Fruit fly (Drosophila melanogaster) whole organism, embryonic: ENCODE measurements around the gene CG18586.

Source experiments
- Atf3 ChIP-seq: fragments of 200-800 bp; sonication (Bioruptor generic); optimal IDR thresholded peaks from 3 replicates; lab custom pipeline; 2016; ENCODE audit warnings: missing biosample characterization, missing genetic modification characterization
- B-H1 ChIP-seq: fragments of 200-800 bp; sonication (Bioruptor generic); IDR thresholded peaks from 3 replicates; pipeline ENCODE4 v1.3.6; 2022; ENCODE audit warnings: missing biosample characterization, missing genetic modification characterization
- B-H2 ChIP-seq: fragments of 200-800 bp; sonication (Bioruptor generic); optimal IDR thresholded peaks from 2 replicates; lab custom pipeline; 2018; ENCODE audit warnings: missing biosample characterization, mild to moderate bottlenecking, missing genetic modification characterization
- CG10321 ChIP-seq: fragments of 200-800 bp; sonication (Bioruptor generic); IDR thresholded peaks from 2 replicates; pipeline ENCODE4 v1.3.6; 2022; ENCODE audit warnings: missing biosample characterization, missing genetic modification characterization
- CG11085 ChIP-seq: fragments of 200-800 bp; sonication (Bioruptor generic); IDR thresholded peaks from 2 replicates; pipeline ENCODE4 v1.3.6; 2022; ENCODE audit warnings: missing biosample characterization, missing genetic modification characterization
- CG11398 ChIP-seq: fragments of 200-800 bp; sonication (Bioruptor generic); optimal IDR thresholded peaks from 2 replicates; lab custom pipeline; 2016; ENCODE audit warnings: missing biosample characterization, missing genetic modification characterization
- CG11456 ChIP-seq: fragments of 200-800 bp; sonication (Bioruptor generic); IDR thresholded peaks from 3 replicates; pipeline ENCODE4 v1.3.6; 2022; ENCODE audit warnings: missing biosample characterization, missing genetic modification characterization
- CG11560 ChIP-seq: fragments of 200-800 bp; sonication (Bioruptor generic); IDR thresholded peaks from 3 replicates; pipeline ENCODE4 v1.3.6; 2022; ENCODE audit warnings: missing biosample characterization, missing genetic modification characterization
- CG12236 ChIP-seq: fragments of 200-800 bp; sonication (Bioruptor generic); optimal IDR thresholded peaks from 2 replicates; lab custom pipeline; 2016; ENCODE audit warnings: missing biosample characterization, missing genetic modification characterization
- CG15479 ChIP-seq: fragments of 200-800 bp; sonication (Bioruptor generic); optimal IDR thresholded peaks from 3 replicates; lab custom pipeline; 2019; ENCODE audit warnings: missing biosample characterization, mild to moderate bottlenecking, missing genetic modification characterization, moderate library complexity
- CG17802 ChIP-seq: fragments of 200-800 bp; sonication (Bioruptor generic); optimal IDR thresholded peaks from 2 replicates; lab custom pipeline; 2018; ENCODE audit warnings: missing biosample characterization, mild to moderate bottlenecking, missing genetic modification characterization, moderate library complexity
- CG2120 ChIP-seq: fragments of 200-800 bp; sonication (Bioruptor generic); optimal IDR thresholded peaks from 3 replicates; lab custom pipeline; 2016; ENCODE audit warnings: missing biosample characterization, missing genetic modification characterization
- CG2129 ChIP-seq: fragments of 200-800 bp; sonication (Bioruptor generic); IDR thresholded peaks from 2 replicates; pipeline ENCODE4 v1.3.6; 2022; ENCODE audit warnings: missing biosample characterization, missing genetic modification characterization; ENCODE audit not compliant: partially characterized antibody
- CG30431 ChIP-seq: fragments of 200-800 bp; sonication (Bioruptor generic); optimal IDR thresholded peaks from 2 replicates; lab custom pipeline; 2017; ENCODE audit warnings: missing biosample characterization, missing genetic modification characterization
- CG34376 ChIP-seq: fragments of 200-800 bp; sonication (Bioruptor generic); optimal IDR thresholded peaks from 2 replicates; lab custom pipeline; 2018; ENCODE audit warnings: missing biosample characterization, mild to moderate bottlenecking, missing genetic modification characterization
- CG4328 ChIP-seq: fragments of 200-800 bp; sonication (Bioruptor generic); optimal IDR thresholded peaks from 3 replicates; lab custom pipeline; 2017; ENCODE audit warnings: missing biosample characterization, missing genetic modification reagents, missing genetic modification characterization
- CG6654 ChIP-seq: fragments of 200-800 bp; sonication (Bioruptor generic); optimal IDR thresholded peaks from 2 replicates; lab custom pipeline; 2017; ENCODE audit warnings: missing biosample characterization, mild to moderate bottlenecking, missing genetic modification characterization
- CG6854 ChIP-seq: fragments of 200-800 bp; sonication (Bioruptor generic); optimal IDR thresholded peaks from 3 replicates; lab custom pipeline; 2017; ENCODE audit warnings: missing biosample characterization, mild to moderate bottlenecking, missing genetic modification characterization
- CG8388 ChIP-seq: fragments of 200-800 bp; sonication (Bioruptor generic); optimal IDR thresholded peaks from 2 replicates; lab custom pipeline; 2019; ENCODE audit warnings: missing biosample characterization, mild to moderate bottlenecking, missing genetic modification characterization, moderate library complexity
- Chrac-16 ChIP-seq: fragments of 200-800 bp; sonication (Bioruptor generic); optimal IDR thresholded peaks from 3 replicates; lab custom pipeline; 2016; ENCODE audit warnings: missing biosample characterization, missing genetic modification characterization
- CoRest ChIP-seq: fragments of 200-800 bp; sonication (Bioruptor generic); optimal IDR thresholded peaks from 3 replicates; lab custom pipeline; 2018; ENCODE audit warnings: missing biosample characterization, mild to moderate bottlenecking, missing genetic modification characterization, moderate library complexity
- Dll ChIP-seq: fragments of 200-800 bp; sonication (Bioruptor generic); IDR thresholded peaks from 4 replicates; pipeline ENCODE4 v1.3.6; 2022; ENCODE audit warnings: missing biosample characterization, missing genetic modification characterization; ENCODE audit not compliant: partially characterized antibody
- Dp ChIP-seq: fragments of 200-800 bp; sonication (Bioruptor generic); optimal IDR thresholded peaks from 2 replicates; lab custom pipeline; 2018; ENCODE audit warnings: missing biosample characterization, mild to moderate bottlenecking, missing genetic modification characterization, moderate library complexity
- E2f2 ChIP-seq: fragments of 200-800 bp; sonication (Bioruptor generic); IDR thresholded peaks from 2 replicates; pipeline ENCODE4 v1.3.6; 2022; ENCODE audit warnings: missing biosample characterization, missing genetic modification characterization
- Fer1 ChIP-seq: fragments of 200-800 bp; sonication (Bioruptor generic); optimal IDR thresholded peaks from 2 replicates; lab custom pipeline; 2017; ENCODE audit warnings: missing biosample characterization, mild to moderate bottlenecking, missing genetic modification characterization
- Fer3 ChIP-seq: fragments of 200-800 bp; sonication (Bioruptor generic); optimal IDR thresholded peaks from 2 replicates; lab custom pipeline; 2018; ENCODE audit warnings: missing biosample characterization, mild to moderate bottlenecking, missing genetic modification characterization, moderate library complexity
- Hr3 ChIP-seq: fragments of 200-800 bp; sonication (Bioruptor generic); optimal IDR thresholded peaks from 3 replicates; lab custom pipeline; 2016; ENCODE audit warnings: missing biosample characterization, missing genetic modification characterization
- Hr39 ChIP-seq: fragments of >200 bp; optimal IDR thresholded peaks from 2 replicates; lab custom pipeline; 2017
- Nf-YA ChIP-seq: fragments of 200-800 bp; sonication (Bioruptor generic); IDR thresholded peaks from 2 replicates; pipeline ENCODE4 v1.3.6; 2022; ENCODE audit warnings: missing biosample characterization, missing genetic modification characterization
- NfI ChIP-seq: fragments of 200-800 bp; sonication (Bioruptor generic); optimal IDR thresholded peaks from 3 replicates; lab custom pipeline; 2018; ENCODE audit warnings: missing biosample characterization, mild to moderate bottlenecking, missing genetic modification characterization, moderate library complexity
- Opbp ChIP-seq: fragments of 200-800 bp; sonication (Bioruptor generic); IDR thresholded peaks from 3 replicates; pipeline ENCODE4 v1.3.6; 2022; ENCODE audit warnings: missing biosample characterization, missing genetic modification characterization; ENCODE audit not compliant: partially characterized antibody
- Sry-δ ChIP-seq: fragments of 200-800 bp; sonication (Bioruptor generic); optimal IDR thresholded peaks from 2 replicates; lab custom pipeline; 2016; ENCODE audit warnings: missing biosample characterization, missing genetic modification characterization
- Usf ChIP-seq: fragments of 200-800 bp; sonication (Bioruptor generic); optimal IDR thresholded peaks from 2 replicates; lab custom pipeline; 2017; ENCODE audit warnings: missing genotype, missing biosample characterization, missing genetic modification characterization
- ap ChIP-seq: fragments of 200-800 bp; sonication (Bioruptor generic); IDR thresholded peaks from 2 replicates; pipeline ENCODE4 v1.3.6; 2022; ENCODE audit warnings: missing biosample characterization, missing genetic modification characterization
- az2 ChIP-seq: fragments of 200-800 bp; sonication (Bioruptor generic); optimal IDR thresholded peaks from 3 replicates; lab custom pipeline; 2016; ENCODE audit warnings: missing biosample characterization, missing genetic modification characterization
- chm ChIP-seq: fragments of 200-800 bp; sonication (Bioruptor generic); IDR thresholded peaks from 2 replicates; pipeline ENCODE4 v1.3.6; 2022; ENCODE audit warnings: missing biosample characterization, missing genetic modification characterization
- dati ChIP-seq: fragments of 200-800 bp; sonication (Bioruptor generic); IDR thresholded peaks from 2 replicates; pipeline ENCODE4 v1.3.6; 2022; ENCODE audit warnings: missing biosample characterization, missing genetic modification characterization
- esg ChIP-seq: fragments of 200-800 bp; sonication (Bioruptor generic); conservative IDR thresholded peaks from 2 replicates; pipeline ENCODE4 v1.3.6; 2022; ENCODE audit warnings: missing biosample characterization, missing genetic modification characterization
- eve ChIP-seq, 2 experiments: fragments of >200 bp; optimal IDR thresholded peaks; 2 replicates each; lab custom pipeline; 2017; ENCODE audit warnings: missing biosample characterization in 2 of 2, missing genetic modification characterization in 2 of 2
- gt ChIP-seq: fragments of 200-800 bp; sonication (Bioruptor generic); IDR thresholded peaks from 2 replicates; pipeline ENCODE4 v1.3.6; 2022; ENCODE audit warnings: missing biosample characterization, missing genetic modification characterization
- hb ChIP-seq: fragments of 200-800 bp; sonication (Bioruptor generic); IDR thresholded peaks from 3 replicates; pipeline ENCODE4 v1.3.6; 2022; ENCODE audit warnings: missing biosample characterization, missing genetic modification characterization; ENCODE audit not compliant: partially characterized antibody
- inv ChIP-seq: fragments of 200-800 bp; sonication (Bioruptor generic); IDR thresholded peaks from 2 replicates; pipeline ENCODE4 v1.3.6; 2022; ENCODE audit warnings: missing biosample characterization, missing genetic modification characterization; ENCODE audit not compliant: partially characterized antibody
- jing ChIP-seq: fragments of 200-800 bp; sonication (Bioruptor generic); optimal IDR thresholded peaks from 2 replicates; lab custom pipeline; 2018; ENCODE audit warnings: missing biosample characterization, mild to moderate bottlenecking, missing genetic modification characterization
- mirr ChIP-seq: fragments of 200-800 bp; sonication (Bioruptor generic); optimal IDR thresholded peaks from 3 replicates; lab custom pipeline; 2018; ENCODE audit warnings: missing biosample characterization, mild to moderate bottlenecking, missing genetic modification characterization
- nom ChIP-seq: fragments of 200-800 bp; sonication (Bioruptor generic); optimal IDR thresholded peaks from 2 replicates; lab custom pipeline; 2017; ENCODE audit warnings: missing biosample characterization, missing genetic modification characterization, mild to moderate bottlenecking, moderate library complexity, missing genetic modification reagents
- pho ChIP-seq: fragments of 200-800 bp; sonication (Bioruptor generic); optimal IDR thresholded peaks from 2 replicates; lab custom pipeline; 2016; ENCODE audit warnings: missing biosample characterization, missing genetic modification characterization
- slp2 ChIP-seq: fragments of 200-800 bp; sonication (Bioruptor generic); optimal IDR thresholded peaks from 2 replicates; lab custom pipeline; 2016; ENCODE audit warnings: missing biosample characterization, missing genetic modification characterization
- tup ChIP-seq: fragments of 200-800 bp; sonication (Bioruptor generic); optimal IDR thresholded peaks from 2 replicates; lab custom pipeline; 2016; ENCODE audit warnings: missing biosample characterization, mild to moderate bottlenecking, missing genetic modification characterization, moderate library complexity
- unc-4 ChIP-seq: fragments of 200-800 bp; sonication (Bioruptor generic); IDR thresholded peaks from 2 replicates; pipeline ENCODE4 v1.3.6; 2022; ENCODE audit warnings: missing biosample characterization, missing genetic modification characterization; ENCODE audit not compliant: partially characterized antibody
- usp ChIP-seq: fragments of >200 bp; optimal IDR thresholded peaks from 2 replicates; lab custom pipeline; 2017; ENCODE audit warnings: missing biosample characterization, missing genetic modification characterization
- yki ChIP-seq: fragments of >200 bp; optimal IDR thresholded peaks from 3 replicates; lab custom pipeline; 2018
- z ChIP-seq: fragments of 200-800 bp; sonication (Bioruptor generic); IDR thresholded peaks from 3 replicates; pipeline ENCODE4 v1.3.6; 2022; ENCODE audit warnings: missing biosample characterization, missing genetic modification characterization

Gene CG18586

dm6 chr3L:5828684-5829083, 44.4 kb upstream of the CG18586 start (continued):
- TF ChIP-seq Usf (GFP tag; lab: Kevin White, UChicago) (no peak), chm (GFP tag; lab: Robert Waterston, UW) (no peak), Sry-δ (GFP tag; lab: Kevin White, UChicago) (no peak), CG34376 (no peak), CG2129 (GFP tag; lab: Robert Waterston, UW) (no peak), Fer3 (no peak), hb (no peak), jing (no peak), CG4328 (no peak), dati (GFP tag; lab: Robert Waterston, UW) (no peak), E2f2 (GFP tag; lab: Robert Waterston, UW) (peak; percentile 21; the same call in 1 of the 2 replicates), CG30431 (GFP tag; lab: Kevin White, UChicago) (no peak), Fer1 (GFP tag; lab: Kevin White, UChicago) (no peak), Hr3 (GFP tag; lab: Kevin White, UChicago) (peak; percentile 1), esg (GFP tag; lab: Robert Waterston, UW) (no peak; the same call in 1 of the 2 replicates), CoRest (tag; lab: Kevin White, UChicago) (peak; percentile 71), CG17802 (tag; lab: Kevin White, UChicago) (no peak), CG12236 (GFP tag; lab: Kevin White, UChicago) (no peak), Nf-YA (GFP tag; lab: Robert Waterston, UW) (no peak), az2 (GFP tag; lab: Kevin White, UChicago) (no peak), eve (GFP tag; optimal IDR thresholded peaks at IDR 0.05; lab: Kevin White, UChicago) (no peak), Dll (GFP tag; lab: Robert Waterston, UW) (no peak), CG8388 (GFP tag; lab: Kevin White, UChicago) (peak; percentile 5), CG15479 (GFP tag; lab: Kevin White, UChicago) (no peak), Atf3 (GFP tag; lab: Kevin White, UChicago) (no peak), B-H1 (GFP tag; lab: Robert Waterston, UW) (no peak), NfI (GFP tag; lab: Kevin White, UChicago) (no peak), mirr (no peak), CG10321 (GFP tag; lab: Robert Waterston, UW) (no peak), unc-4 (GFP tag; lab: Robert Waterston, UW) (no peak), CG11560 (tag; lab: Robert Waterston, UW) (no peak), B-H2 (no peak), CG11398 (GFP tag; lab: Kevin White, UChicago) (no peak), CG11456 (no peak), inv (GFP tag; lab: Robert Waterston, UW) (no peak), gt (no peak), slp2 (no peak), ap (GFP tag; lab: Robert Waterston, UW) (no peak), tup (GFP tag; lab: Kevin White, UChicago) (no peak), Chrac-16 (GFP tag; lab: Kevin White, UChicago) (no peak), yki (no peak), Opbp (GFP tag; lab: Robert Waterston, UW) (no peak), usp (GFP tag; lab: Kevin White, UChicago) (no peak), CG6654 (peak; percentile 17), Dp (GFP tag; lab: Kevin White, UChicago) (no peak), pho (GFP tag; lab: Kevin White, UChicago) (no peak), CG11085 (GFP tag; lab: Robert Waterston, UW) (no peak), CG2120 (GFP tag; lab: Kevin White, UChicago) (peak; percentile 16), Hr39 (no peak), nom (GFP tag; lab: Kevin White, UChicago) (no peak), z (no peak), CG6854 (no peak)
